Worm (Caenorhabditis elegans) whole organism, L4/young adult: ENCODE results near the gene pcp-1.

Source experiments
- W03F9.2 ChIP-seq: fragments of 150-350 bp; optimal IDR thresholded peaks from 2 replicates; lab custom pipeline; 2014; ENCODE audit warnings: missing biosample characterization, missing genetic modification characterization
- dao-5 ChIP-seq: sonication (generic microtip); optimal IDR thresholded peaks from 2 replicates; lab custom pipeline; 2016; ENCODE audit warnings: missing genotype, missing genetic modification characterization, moderate library complexity, missing compliant biosample characterization
- him-1 ChIP-seq: sonication (generic microtip); optimal IDR thresholded peaks from 2 replicates; lab custom pipeline; 2016; ENCODE audit warnings: missing genotype, missing genetic modification reagents, missing genetic modification characterization, missing compliant biosample characterization

ce11 chrIII:7754348-7754747 lies 4.4 kb upstream of the pcp-1 start, which contains the start of gene cdh-3:
- TF ChIP-seq him-1 (tag; lab: Kevin White, UChicago), result no peak
- no peak for TF ChIP-seq W03F9.2 (tag; lab: Kevin White, UChicago)
- TF ChIP-seq dao-5 (tag; lab: Kevin White, UChicago), result no peak
